Fruit fly (Drosophila melanogaster) whole organism, embryonic: ENCODE results near the gene mRpL32.

Source experiments
- Adf1 ChIP-seq: fragments of 200-800 bp; sonication (Bioruptor generic); IDR thresholded peaks from 2 replicates; pipeline ENCODE4 v1.3.6; 2022; ENCODE audit warnings: missing biosample characterization, missing genetic modification characterization
- B-H2 ChIP-seq: fragments of 200-800 bp; sonication (Bioruptor generic); optimal IDR thresholded peaks from 2 replicates; lab custom pipeline; 2018; ENCODE audit warnings: missing biosample characterization, mild to moderate bottlenecking, missing genetic modification characterization
- CG10366 ChIP-seq: fragments of 200-800 bp; sonication (Bioruptor generic); IDR thresholded peaks from 2 replicates; pipeline ENCODE4 v1.3.6; 2022; ENCODE audit warnings: missing biosample characterization, missing genetic modification characterization
- CG15269 ChIP-seq: fragments of 200-800 bp; sonication (Bioruptor generic); optimal IDR thresholded peaks from 2 replicates; lab custom pipeline; 2018; ENCODE audit warnings: missing biosample characterization, mild to moderate bottlenecking, missing genetic modification characterization, moderate library complexity
- CG16863 ChIP-seq: fragments of 200-800 bp; sonication (Bioruptor generic); optimal IDR thresholded peaks from 3 replicates; lab custom pipeline; 2016; ENCODE audit warnings: missing biosample characterization, missing genetic modification characterization
- CG18599 ChIP-seq: fragments of 200-800 bp; sonication (Bioruptor generic); optimal IDR thresholded peaks from 3 replicates; lab custom pipeline; 2017; ENCODE audit warnings: missing biosample characterization, missing genetic modification characterization, mild to moderate bottlenecking, moderate library complexity, missing genetic modification reagents
- CG30020 ChIP-seq: fragments of 200-800 bp; optimal IDR thresholded peaks from 2 replicates; lab custom pipeline; 2019; ENCODE audit warnings: missing biosample characterization, mild to moderate bottlenecking, missing genetic modification characterization, moderate library complexity
- CG30403 ChIP-seq: fragments of 200-800 bp; sonication (Bioruptor generic); optimal IDR thresholded peaks from 3 replicates; lab custom pipeline; 2016; ENCODE audit warnings: missing biosample characterization, missing genetic modification characterization
- CG32532 ChIP-seq: fragments of 200-800 bp; sonication (Bioruptor generic); IDR thresholded peaks from 2 replicates; pipeline ENCODE4 v1.3.6; 2022; ENCODE audit warnings: missing biosample characterization, missing genetic modification characterization
- CG34224 ChIP-seq: fragments of 200-800 bp; sonication (Bioruptor generic); IDR thresholded peaks from 3 replicates; pipeline ENCODE4 v1.3.6; 2022; ENCODE audit warnings: missing biosample characterization, missing genetic modification characterization; ENCODE audit not compliant: partially characterized antibody
- CG5180 ChIP-seq: fragments of 200-800 bp; sonication (Bioruptor generic); optimal IDR thresholded peaks from 3 replicates; lab custom pipeline; 2017; ENCODE audit warnings: missing biosample characterization, missing genetic modification characterization, mild to moderate bottlenecking, moderate library complexity, missing genetic modification reagents
- CG6254 ChIP-seq: fragments of 200-800 bp; sonication (Bioruptor generic); optimal IDR thresholded peaks from 3 replicates; lab custom pipeline; 2017; ENCODE audit warnings: mild to moderate bottlenecking, missing biosample characterization, missing genetic modification reagents, missing genetic modification characterization
- CG6689 ChIP-seq: fragments of 200-800 bp; sonication (Bioruptor generic); IDR thresholded peaks from 2 replicates; pipeline ENCODE4 v1.3.6; 2022; ENCODE audit warnings: missing biosample characterization, missing genetic modification characterization
- CG7556 ChIP-seq: fragments of 200-800 bp; sonication (Bioruptor generic); optimal IDR thresholded peaks from 2 replicates; lab custom pipeline; 2017; ENCODE audit warnings: missing biosample characterization, mild to moderate bottlenecking, missing genetic modification characterization
- CG8478 ChIP-seq: fragments of >200 bp; optimal IDR thresholded peaks from 2 replicates; lab custom pipeline; 2018
- CG9932 ChIP-seq: fragments of 200-800 bp; sonication (Bioruptor generic); IDR thresholded peaks from 2 replicates; pipeline ENCODE4 v1.3.6; 2022; ENCODE audit warnings: missing biosample characterization, missing genetic modification characterization
- CkIIα-i1 ChIP-seq: fragments of 200-800 bp; sonication (Bioruptor generic); IDR thresholded peaks from 2 replicates; pipeline ENCODE4 v1.3.6; 2022; ENCODE audit warnings: missing biosample characterization, missing genetic modification characterization
- Dfd ChIP-seq, 2 experiments: fragments of >200 bp; optimal IDR thresholded peaks; 2 replicates each; lab custom pipeline; 2017; ENCODE audit warnings: missing biosample characterization in 2 of 2, missing genetic modification characterization in 2 of 2
- Dp ChIP-seq: fragments of 200-800 bp; sonication (Bioruptor generic); optimal IDR thresholded peaks from 2 replicates; lab custom pipeline; 2018; ENCODE audit warnings: missing biosample characterization, mild to moderate bottlenecking, missing genetic modification characterization, moderate library complexity
- E2f2 ChIP-seq: fragments of 200-800 bp; sonication (Bioruptor generic); IDR thresholded peaks from 2 replicates; pipeline ENCODE4 v1.3.6; 2022; ENCODE audit warnings: missing biosample characterization, missing genetic modification characterization
- ERR ChIP-seq: fragments of 200-800 bp; sonication (Bioruptor generic); optimal IDR thresholded peaks from 2 replicates; lab custom pipeline; 2016; ENCODE audit warnings: missing biosample characterization, missing genetic modification characterization
- Fer1 ChIP-seq: fragments of 200-800 bp; sonication (Bioruptor generic); optimal IDR thresholded peaks from 2 replicates; lab custom pipeline; 2017; ENCODE audit warnings: missing biosample characterization, mild to moderate bottlenecking, missing genetic modification characterization
- Fer3 ChIP-seq: fragments of 200-800 bp; sonication (Bioruptor generic); optimal IDR thresholded peaks from 2 replicates; lab custom pipeline; 2018; ENCODE audit warnings: missing biosample characterization, mild to moderate bottlenecking, missing genetic modification characterization, moderate library complexity
- HLH4C ChIP-seq: fragments of 200-800 bp; sonication (Bioruptor generic); IDR thresholded peaks from 3 replicates; pipeline ENCODE4 v1.3.6; 2022; ENCODE audit warnings: missing biosample characterization, missing genetic modification characterization; ENCODE audit not compliant: partially characterized antibody
- Hr39 ChIP-seq: fragments of >200 bp; optimal IDR thresholded peaks from 2 replicates; lab custom pipeline; 2017
- Kr ChIP-seq: fragments of 200-800 bp; sonication (Bioruptor generic); optimal IDR thresholded peaks from 2 replicates; lab custom pipeline; 2017; ENCODE audit warnings: missing biosample characterization, mild to moderate bottlenecking, missing genetic modification characterization
- MBD-R2 ChIP-seq: fragments of 200-800 bp; sonication (Bioruptor generic); IDR thresholded peaks from 2 replicates; pipeline ENCODE4 v1.3.6; 2022; ENCODE audit warnings: missing biosample characterization, missing genetic modification characterization
- Opbp ChIP-seq: fragments of 200-800 bp; sonication (Bioruptor generic); IDR thresholded peaks from 3 replicates; pipeline ENCODE4 v1.3.6; 2022; ENCODE audit warnings: missing biosample characterization, missing genetic modification characterization; ENCODE audit not compliant: partially characterized antibody
- Ravus ChIP-seq: fragments of 200-800 bp; sonication (Bioruptor generic); IDR thresholded peaks from 2 replicates; pipeline ENCODE4 v1.3.6; 2022; ENCODE audit warnings: missing biosample characterization, missing genetic modification characterization
- Spps ChIP-seq: fragments of 200-800 bp; sonication (Bioruptor generic); optimal IDR thresholded peaks from 2 replicates; lab custom pipeline; 2018; ENCODE audit warnings: missing biosample characterization, mild to moderate bottlenecking, missing genetic modification characterization
- Stat92E ChIP-seq, 3 experiments: fragments of >200 bp in 2 of 3; fragments of 200-800 bp in 1 of 3; sonication (Bioruptor generic) in 1 of 3; optimal IDR thresholded peaks; 2 replicates each; lab custom pipeline; 2017 to 2019; ENCODE audit warnings: missing biosample characterization in 3 of 3, missing genetic modification characterization in 3 of 3, mild to moderate bottlenecking in 1 of 3, moderate library complexity in 1 of 3
- abd-A ChIP-seq: fragments of 200-800 bp; sonication (Bioruptor generic); optimal IDR thresholded peaks from 3 replicates; lab custom pipeline; 2019; ENCODE audit warnings: missing biosample characterization, mild to moderate bottlenecking, missing genetic modification characterization, moderate library complexity
- az2 ChIP-seq: fragments of 200-800 bp; sonication (Bioruptor generic); optimal IDR thresholded peaks from 3 replicates; lab custom pipeline; 2016; ENCODE audit warnings: missing biosample characterization, missing genetic modification characterization
- bab2 ChIP-seq: fragments of 200-800 bp; sonication (Bioruptor generic); optimal IDR thresholded peaks from 2 replicates; lab custom pipeline; 2016; ENCODE audit warnings: missing biosample characterization, missing genetic modification characterization
- bowl ChIP-seq: fragments of 200-800 bp; sonication (Bioruptor generic); IDR thresholded peaks from 2 replicates; pipeline ENCODE4 v1.3.6; 2022; ENCODE audit warnings: missing biosample characterization, missing genetic modification characterization
- cas ChIP-seq: fragments of 200-800 bp; sonication (Bioruptor generic); IDR thresholded peaks from 2 replicates; pipeline ENCODE4 v1.3.6; 2022; ENCODE audit warnings: missing biosample characterization, missing genetic modification characterization
- chm ChIP-seq: fragments of 200-800 bp; sonication (Bioruptor generic); IDR thresholded peaks from 2 replicates; pipeline ENCODE4 v1.3.6; 2022; ENCODE audit warnings: missing biosample characterization, missing genetic modification characterization
- corto ChIP-seq: fragments of 200-800 bp; sonication (Bioruptor generic); optimal IDR thresholded peaks from 2 replicates; lab custom pipeline; 2016; ENCODE audit warnings: missing biosample characterization, mild to moderate bottlenecking, missing genetic modification characterization, moderate library complexity
- eyg ChIP-seq: fragments of 200-800 bp; sonication (Bioruptor generic); optimal IDR thresholded peaks from 3 replicates; lab custom pipeline; 2016; ENCODE audit warnings: missing biosample characterization, missing genetic modification characterization
- lbe ChIP-seq: fragments of 200-800 bp; sonication (Bioruptor generic); optimal IDR thresholded peaks from 2 replicates; lab custom pipeline; 2016; ENCODE audit warnings: missing biosample characterization, mild to moderate bottlenecking, missing genetic modification characterization
- lov ChIP-seq, 2 experiments: fragments of 200-800 bp in 1 of 2; fragments of >200 bp in 1 of 2; sonication (Bioruptor generic) in 1 of 2; IDR thresholded peaks in 1 of 2; optimal IDR thresholded peaks in 1 of 2; 2 replicates in 1 of 2; 3 replicates in 1 of 2; pipeline versions ENCODE4 v1.3.6 to Lab custom; 2017 to 2022; ENCODE audit warnings: missing biosample characterization in 1 of 2, missing genetic modification characterization in 1 of 2
- nerfin-1 ChIP-seq: fragments of 200-800 bp; sonication (Bioruptor generic); optimal IDR thresholded peaks from 3 replicates; lab custom pipeline; 2019; ENCODE audit warnings: missing biosample characterization, mild to moderate bottlenecking, missing genetic modification characterization, moderate library complexity
- peb ChIP-seq: fragments of 200-800 bp; sonication (Bioruptor generic); IDR thresholded peaks from 2 replicates; pipeline ENCODE4 v1.3.6; 2022; ENCODE audit warnings: missing biosample characterization, missing genetic modification characterization
- pho ChIP-seq: fragments of 200-800 bp; sonication (Bioruptor generic); optimal IDR thresholded peaks from 2 replicates; lab custom pipeline; 2016; ENCODE audit warnings: missing biosample characterization, missing genetic modification characterization
- pzg ChIP-seq: fragments of 200-800 bp; sonication (Bioruptor generic); optimal IDR thresholded peaks from 3 replicates; lab custom pipeline; 2018; ENCODE audit warnings: missing biosample characterization, mild to moderate bottlenecking, missing genetic modification characterization, moderate library complexity
- ranshi ChIP-seq: fragments of 200-800 bp; sonication (Bioruptor generic); IDR thresholded peaks from 2 replicates; pipeline ENCODE4 v1.3.6; 2022; ENCODE audit warnings: missing biosample characterization, missing genetic modification characterization
- row ChIP-seq: fragments of 200-800 bp; sonication (Bioruptor generic); IDR thresholded peaks from 3 replicates; pipeline ENCODE4 v1.3.6; 2022; ENCODE audit warnings: missing biosample characterization, missing genetic modification characterization
- sd ChIP-seq: fragments of 200-800 bp; sonication (Bioruptor generic); optimal IDR thresholded peaks from 3 replicates; lab custom pipeline; 2018; ENCODE audit warnings: missing biosample characterization, mild to moderate bottlenecking, missing genetic modification characterization, moderate library complexity
- ttk ChIP-seq: fragments of 200-800 bp; sonication (Bioruptor generic); IDR thresholded peaks from 2 replicates; pipeline ENCODE4 v2.1.2; 2022; ENCODE audit warnings: missing biosample characterization, missing genetic modification characterization
- z ChIP-seq: fragments of 200-800 bp; sonication (Bioruptor generic); IDR thresholded peaks from 3 replicates; pipeline ENCODE4 v1.3.6; 2022; ENCODE audit warnings: missing biosample characterization, missing genetic modification characterization

mRpL32 gene

DNA sequence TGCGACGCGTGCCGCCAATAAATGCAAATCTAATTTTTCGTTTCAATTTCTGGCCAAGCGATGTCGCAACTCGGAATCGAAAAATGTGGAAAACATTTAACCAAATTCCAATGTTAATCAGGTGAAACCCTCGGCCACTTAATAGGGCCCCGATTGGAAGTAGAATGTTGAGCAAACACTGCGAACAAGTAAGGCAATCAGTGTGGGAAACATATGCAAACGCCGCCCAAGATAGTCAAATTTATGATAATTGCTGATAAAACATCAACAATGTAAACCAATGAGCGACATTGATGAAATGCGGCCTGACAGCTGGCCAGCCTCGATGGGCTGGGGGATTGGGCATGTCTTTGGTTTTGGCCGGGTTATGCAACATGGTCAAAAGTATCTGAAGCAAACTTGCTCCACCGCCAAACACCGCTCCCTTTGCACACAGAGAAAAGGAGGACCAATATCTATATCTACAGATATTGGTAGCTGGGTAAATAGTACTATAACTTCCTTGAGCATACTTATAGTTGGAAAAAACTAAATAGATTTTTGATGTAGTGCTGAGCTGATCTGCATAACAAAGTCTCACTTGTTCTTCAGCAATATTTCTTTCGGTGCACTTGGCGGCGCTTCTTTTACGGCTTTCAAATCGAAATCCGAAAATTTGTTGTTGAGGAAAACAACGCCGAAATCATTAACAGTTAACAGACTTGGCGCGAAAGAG lies 5.2 kb upstream of the mRpL32 start:
- TF ChIP-seq CG34224 (no peak), Kr (GFP tag; lab: Kevin White, UChicago) (no peak), cas (GFP tag; lab: Robert Waterston, UW) (no peak), Spps (tag; lab: Kevin White, UChicago) (peak; percentile 53), CG30403 (GFP tag; lab: Kevin White, UChicago) (peak; percentile 74), CG30020 (peak; percentile 28), sd (peak; percentile 86), Dfd (GFP tag; optimal IDR thresholded peaks at IDR 0.05; lab: Kevin White, UChicago) (no peak), CG10366 (GFP tag; lab: Robert Waterston, UW) (peak; percentile 73), ranshi (peak; percentile 62; the same call in 1 of the 2 replicates), ERR (peak; percentile 4), CG15269 (tag; lab: Kevin White, UChicago) (peak; percentile 88), Dp (GFP tag; lab: Kevin White, UChicago) (no peak), CG6689 (GFP tag; lab: Robert Waterston, UW) (peak; percentile 81), pho (no peak), Hr39 (lab: Kevin White, UChicago) (no peak), row (GFP tag; lab: Robert Waterston, UW) (peak; percentile 77), eyg (GFP tag; lab: Kevin White, UChicago) (peak; percentile 29), lbe (GFP tag; lab: Kevin White, UChicago) (no peak), CkIIα-i1 (GFP tag; lab: Robert Waterston, UW) (no peak), CG7556 (peak; percentile 65), nerfin-1 (tag; lab: Kevin White, UChicago) (peak; percentile 83), pzg (GFP tag; lab: Kevin White, UChicago) (no peak), CG5180 (GFP tag; lab: Kevin White, UChicago) (peak; percentile 64), Fer3 (tag; lab: Kevin White, UChicago) (peak; percentile 61), lov (optimal IDR thresholded peaks at IDR 0.05; lab: Kevin White, UChicago) (no peak), lov (GFP tag; IDR thresholded peaks at IDR 0.05; lab: Robert Waterston, UW) (peak; percentile 80; the same call in 2 of the 3 replicates), CG16863 (GFP tag; lab: Kevin White, UChicago) (peak; percentile 70), CG6254 (peak; percentile 62), bab2 (GFP tag; lab: Kevin White, UChicago) (peak; percentile 73), abd-A (tag; lab: Kevin White, UChicago) (peak; percentile 79), Stat92E (GFP tag; optimal IDR thresholded peaks at IDR 0.05; lab: Kevin White, UChicago) (no peak), CG9932 (GFP tag; lab: Robert Waterston, UW) (no peak), bowl (GFP tag; lab: Robert Waterston, UW) (peak; percentile 59; the same call in 1 of the 2 replicates), z (no peak), CG8478 (lab: Kevin White, UChicago) (no peak), corto (GFP tag; lab: Kevin White, UChicago) (no peak), Opbp (no peak), chm (GFP tag; lab: Robert Waterston, UW) (peak; percentile 66), HLH4C (GFP tag; lab: Robert Waterston, UW) (no peak), MBD-R2 (GFP tag; lab: Robert Waterston, UW) (no peak), ttk (peak; percentile 76), Ravus (no peak), CG18599 (GFP tag; lab: Kevin White, UChicago) (peak; percentile 46), Adf1 (GFP tag; lab: Robert Waterston, UW) (no peak), E2f2 (GFP tag; lab: Robert Waterston, UW) (peak; percentile 58), CG32532 (peak; percentile 14; the same call in 1 of the 2 replicates), az2 (GFP tag; lab: Kevin White, UChicago) (peak; percentile 73), Fer1 (GFP tag; lab: Kevin White, UChicago) (peak; percentile 68), peb (peak; percentile 33; the same call in 1 of the 2 replicates), B-H2 (no peak)
